Fruit fly (Drosophila melanogaster) whole organism, prepupa: ENCODE results near the gene Cox17.

Experiments
- Blimp-1 ChIP-seq: fragments of 200-800 bp; sonication (Bioruptor generic); optimal IDR thresholded peaks from 3 replicates; lab custom pipeline; 2017; ENCODE audit warnings: missing biosample characterization, missing genetic modification characterization, mild to moderate bottlenecking, moderate library complexity, missing genetic modification reagents
- CG10631 ChIP-seq: fragments of 200-800 bp; sonication (Bioruptor generic); optimal IDR thresholded peaks from 2 replicates; lab custom pipeline; 2016; ENCODE audit warnings: missing biosample characterization, missing genetic modification characterization
- CG11294 ChIP-seq: fragments of 200-800 bp; sonication (Bioruptor generic); IDR thresholded peaks from 2 replicates; pipeline ENCODE4 v1.3.6; 2022; ENCODE audit warnings: missing biosample characterization, missing genetic modification characterization
- CG11902 ChIP-seq: fragments of 200-800 bp; sonication (Bioruptor generic); optimal IDR thresholded peaks from 3 replicates; lab custom pipeline; 2016; ENCODE audit warnings: missing biosample characterization, missing genetic modification characterization
- CG15336 ChIP-seq: fragments of 200-800 bp; sonication (Bioruptor generic); IDR thresholded peaks from 2 replicates; pipeline ENCODE4 v1.3.6; 2022; ENCODE audit warnings: missing biosample characterization, missing genetic modification characterization
- CG1621 ChIP-seq: fragments of 200-800 bp; sonication (Bioruptor generic); optimal IDR thresholded peaks from 3 replicates; lab custom pipeline; 2018; ENCODE audit warnings: missing biosample characterization, mild to moderate bottlenecking, missing genetic modification characterization
- CG16779 ChIP-seq: fragments of 200-800 bp; sonication (Bioruptor generic); optimal IDR thresholded peaks from 3 replicates; lab custom pipeline; 2017; ENCODE audit warnings: missing biosample characterization, mild to moderate bottlenecking, missing genetic modification characterization
- CG31627 ChIP-seq: fragments of 200-800 bp; sonication (Bioruptor generic); optimal IDR thresholded peaks from 3 replicates; lab custom pipeline; 2016; ENCODE audit warnings: missing biosample characterization, missing genetic modification characterization
- CG32006 ChIP-seq: fragments of 200-800 bp; sonication (Bioruptor generic); optimal IDR thresholded peaks from 3 replicates; lab custom pipeline; 2017; ENCODE audit warnings: missing biosample characterization, mild to moderate bottlenecking, missing genetic modification characterization
- CG3919 ChIP-seq: fragments of 200-800 bp; sonication (Bioruptor generic); optimal IDR thresholded peaks from 3 replicates; lab custom pipeline; 2016; ENCODE audit warnings: missing biosample characterization, missing genetic modification characterization
- CG6163 ChIP-seq: fragments of 200-800 bp; sonication (Bioruptor generic); IDR thresholded peaks from 3 replicates; pipeline ENCODE4 v1.3.6; 2022; ENCODE audit warnings: missing biosample characterization, missing genetic modification characterization
- CG6276 ChIP-seq: fragments of 200-800 bp; sonication (Bioruptor generic); optimal IDR thresholded peaks from 2 replicates; lab custom pipeline; 2017; ENCODE audit warnings: missing biosample characterization, mild to moderate bottlenecking, missing genetic modification characterization
- CG6792 ChIP-seq: fragments of 200-800 bp; sonication (Bioruptor generic); optimal IDR thresholded peaks from 3 replicates; lab custom pipeline; 2016; ENCODE audit warnings: missing biosample characterization, missing genetic modification characterization
- CG6808 ChIP-seq: fragments of 200-800 bp; sonication (Bioruptor generic); optimal IDR thresholded peaks from 3 replicates; lab custom pipeline; 2017; ENCODE audit warnings: missing biosample characterization, missing genetic modification characterization, mild to moderate bottlenecking, moderate library complexity, missing genetic modification reagents
- CG6854 ChIP-seq: fragments of 200-800 bp; sonication (Bioruptor generic); optimal IDR thresholded peaks from 2 replicates; lab custom pipeline; 2017; ENCODE audit warnings: missing biosample characterization, mild to moderate bottlenecking, missing genetic modification characterization
- CG8119 ChIP-seq: fragments of 200-800 bp; sonication (Bioruptor generic); IDR thresholded peaks from 3 replicates; pipeline ENCODE4 v1.3.6; 2022; ENCODE audit warnings: missing biosample characterization, missing genetic modification characterization
- CG8632 ChIP-seq: fragments of 200-800 bp; sonication (Bioruptor generic); optimal IDR thresholded peaks from 3 replicates; lab custom pipeline; 2016; ENCODE audit warnings: missing biosample characterization, missing genetic modification characterization
- CG9139 ChIP-seq: fragments of 200-800 bp; sonication (Bioruptor generic); optimal IDR thresholded peaks from 3 replicates; lab custom pipeline; 2017; ENCODE audit warnings: missing biosample characterization, mild to moderate bottlenecking, missing genetic modification characterization
- Eip78C ChIP-seq: fragments of 200-800 bp; sonication (Bioruptor generic); peaks from one replicate; lab custom pipeline; 2016; ENCODE audit warnings: missing biosample characterization, missing genetic modification characterization
- Eip93F ChIP-seq: fragments of 200-800 bp; sonication (Bioruptor generic); optimal IDR thresholded peaks from 2 replicates; lab custom pipeline; 2016; ENCODE audit warnings: missing biosample characterization, mild to moderate bottlenecking, missing genetic modification characterization
- Gug ChIP-seq: fragments of 200-800 bp; sonication (Bioruptor generic); IDR thresholded peaks from 2 replicates; pipeline ENCODE4 v1.3.6; 2022; ENCODE audit warnings: missing biosample characterization, missing genetic modification characterization
- Hr38 ChIP-seq: sonication (Bioruptor generic); optimal IDR thresholded peaks from 2 replicates; lab custom pipeline; 2016; ENCODE audit warnings: missing biosample characterization, missing genetic modification characterization
- Hr39 ChIP-seq: fragments of 200-800 bp; sonication (Bioruptor generic); optimal IDR thresholded peaks from 2 replicates; lab custom pipeline; 2016; ENCODE audit warnings: missing biosample characterization, missing genetic modification characterization
- Hr4 ChIP-seq: fragments of 200-800 bp; sonication (Bioruptor generic); optimal IDR thresholded peaks from 3 replicates; lab custom pipeline; 2016; ENCODE audit warnings: missing biosample characterization, missing genetic modification characterization
- Lpt ChIP-seq: fragments of 200-800 bp; sonication (Bioruptor generic); optimal IDR thresholded peaks from 3 replicates; lab custom pipeline; 2016; ENCODE audit warnings: missing biosample characterization, missing genetic modification characterization
- Met ChIP-seq: fragments of 200-800 bp; sonication (Bioruptor generic); optimal IDR thresholded peaks from 3 replicates; lab custom pipeline; 2016; ENCODE audit warnings: missing biosample characterization, missing genetic modification characterization
- OdsH ChIP-seq: fragments of 200-800 bp; sonication (Bioruptor generic); optimal IDR thresholded peaks from 3 replicates; lab custom pipeline; 2016; ENCODE audit warnings: missing biosample characterization, missing genetic modification characterization
- Smox ChIP-seq: fragments of 200-800 bp; sonication (Bioruptor generic); optimal IDR thresholded peaks from 3 replicates; lab custom pipeline; 2016; ENCODE audit warnings: missing biosample characterization, missing genetic modification characterization
- Sox14 ChIP-seq: fragments of 200-800 bp; sonication (Bioruptor generic); optimal IDR thresholded peaks from 3 replicates; lab custom pipeline; 2016; ENCODE audit warnings: missing biosample characterization, missing genetic modification characterization
- achi ChIP-seq: fragments of 200-800 bp; sonication (Bioruptor generic); optimal IDR thresholded peaks from 3 replicates; lab custom pipeline; 2016; ENCODE audit warnings: missing biosample characterization, missing genetic modification characterization
- acj6 ChIP-seq: fragments of 200-800 bp; sonication (Bioruptor generic); optimal IDR thresholded peaks from 3 replicates; lab custom pipeline; 2016; ENCODE audit warnings: missing biosample characterization, missing genetic modification characterization
- dsx ChIP-seq: fragments of 200-800 bp; optimal IDR thresholded peaks from 3 replicates; lab custom pipeline; 2019; ENCODE audit warnings: missing biosample characterization, mild to moderate bottlenecking, missing genetic modification characterization, moderate library complexity; ENCODE audit not compliant: poor library complexity, severe bottlenecking
- esn ChIP-seq: fragments of 200-800 bp; sonication (Bioruptor generic); optimal IDR thresholded peaks from 2 replicates; lab custom pipeline; 2016; ENCODE audit warnings: missing biosample characterization, mild to moderate bottlenecking, missing genetic modification characterization, moderate library complexity
- fd59A ChIP-seq: fragments of 200-800 bp; sonication (Bioruptor generic); optimal IDR thresholded peaks from 2 replicates; lab custom pipeline; 2017; ENCODE audit warnings: missing biosample characterization, mild to moderate bottlenecking, missing genetic modification characterization, missing genetic modification reagents
- fkh ChIP-seq: fragments of 200-800 bp; sonication (Bioruptor generic); optimal IDR thresholded peaks from 3 replicates; lab custom pipeline; 2017; ENCODE audit warnings: missing biosample characterization, mild to moderate bottlenecking, missing genetic modification characterization, moderate library complexity
- lz ChIP-seq: fragments of 200-800 bp; sonication (Bioruptor generic); optimal IDR thresholded peaks from 3 replicates; lab custom pipeline; 2016; ENCODE audit warnings: missing biosample characterization, missing genetic modification characterization
- pdm3 ChIP-seq: fragments of 200-800 bp; sonication (Bioruptor generic); optimal IDR thresholded peaks from 3 replicates; lab custom pipeline; 2016; ENCODE audit warnings: missing biosample characterization, missing genetic modification characterization
- salr ChIP-seq, 2 experiments: fragments of 200-800 bp; sonication (Bioruptor generic); optimal IDR thresholded peaks; 3 replicates each; lab custom pipeline; 2016 to 2018; ENCODE audit warnings: missing biosample characterization in 2 of 2, missing genetic modification characterization in 2 of 2, mild to moderate bottlenecking in 1 of 2
- spab ChIP-seq: fragments of 200-800 bp; sonication (Bioruptor generic); optimal IDR thresholded peaks from 2 replicates; lab custom pipeline; 2017; ENCODE audit warnings: missing biosample characterization, mild to moderate bottlenecking, missing genetic modification characterization, missing genetic modification reagents
- ss ChIP-seq, 2 experiments: fragments of 200-800 bp; sonication (Bioruptor generic); optimal IDR thresholded peaks; 2 replicates in 1 of 2; 3 replicates in 1 of 2; lab custom pipeline; 2017 to 2018; ENCODE audit warnings: mild to moderate bottlenecking in 2 of 2, missing biosample characterization in 2 of 2, missing genetic modification characterization in 2 of 2, moderate library complexity in 1 of 2
- svp ChIP-seq: fragments of 200-800 bp; sonication (Bioruptor generic); peaks from one replicate; lab custom pipeline; 2016; ENCODE audit warnings: missing biosample characterization, missing genetic modification characterization
- topi ChIP-seq: fragments of 200-800 bp; sonication (Bioruptor generic); optimal IDR thresholded peaks from 3 replicates; lab custom pipeline; 2016; ENCODE audit warnings: missing biosample characterization, missing genetic modification characterization
- vri ChIP-seq: fragments of 200-800 bp; sonication (Bioruptor generic); optimal IDR thresholded peaks from 3 replicates; lab custom pipeline; 2016; ENCODE audit warnings: missing biosample characterization, mild to moderate bottlenecking, missing genetic modification characterization

Gene Cox17

dm6 chrX:15070811-15071479, 13.6 kb downstream of the Cox17 start (continued):
- TF ChIP-seq Eip78C (peak; percentile 88), Hr4 (no peak), CG6792 (peak; percentile 17), OdsH (GFP tag; lab: Kevin White, UChicago) (no peak), CG9139 (GFP tag; lab: Kevin White, UChicago) (peak; percentile 61), Hr39 (GFP tag; lab: Kevin White, UChicago) (no peak), spab (no peak), CG6163 (no peak), ss (GFP tag; optimal IDR thresholded peaks at IDR 0.05; lab: Kevin White, UChicago) (peak; percentile 44 to 61), dsx (GFP tag; lab: Kevin White, UChicago) (peak; percentile 23), CG11294 (GFP tag; lab: Robert Waterston, UW) (no peak), esn (peak; percentile 19), pdm3 (GFP tag; lab: Kevin White, UChicago) (no peak), CG8119 (GFP tag; lab: Robert Waterston, UW) (no peak), Sox14 (no peak), vri (peak; percentile 76), CG32006 (GFP tag; lab: Kevin White, UChicago) (peak; percentile 33), CG1621 (peak; percentile 3)

- TF ChIP-seq esn (peak; percentile 49), salr (GFP tag; optimal IDR thresholded peaks at IDR 0.05; lab: Kevin White, UChicago) (no peak), CG11902 (GFP tag; lab: Kevin White, UChicago) (no peak), Blimp-1 (GFP tag; lab: Kevin White, UChicago) (no peak), fd59A (GFP tag; lab: Kevin White, UChicago) (peak; percentile 4), Met (GFP tag; lab: Kevin White, UChicago) (peak; percentile 36), CG6854 (GFP tag; lab: Kevin White, UChicago) (no peak), Sox14 (no peak), CG10631 (peak; percentile 18), CG16779 (tag; lab: Kevin White, UChicago) (no peak), CG15336 (peak; percentile 9; the same call in 1 of the 2 replicates), CG31627 (GFP tag; lab: Kevin White, UChicago) (peak; percentile 31), Hr4 (peak; percentile 16), acj6 (GFP tag; lab: Kevin White, UChicago) (peak; percentile 17), Hr39 (GFP tag; lab: Kevin White, UChicago) (peak; percentile 24), CG8119 (GFP tag; lab: Robert Waterston, UW) (no peak), svp (GFP tag; lab: Kevin White, UChicago) (peak; percentile 36), CG1621 (no peak), Gug (GFP tag; lab: Robert Waterston, UW) (no peak), Smox (GFP tag; lab: Kevin White, UChicago) (peak; percentile 14), CG8632 (no peak), achi (no peak), fkh (no peak), CG3919 (GFP tag; lab: Kevin White, UChicago) (no peak), CG6276 (GFP tag; lab: Kevin White, UChicago) (no peak), Lpt (GFP tag; lab: Kevin White, UChicago) (no peak), Hr38 (no peak), Eip78C (peak; percentile 87), CG6808 (no peak), Eip93F (GFP tag; lab: Kevin White, UChicago) (no peak), spab (no peak), topi (GFP tag; lab: Kevin White, UChicago) (no peak), lz (peak; percentile 54), CG9139 (GFP tag; lab: Kevin White, UChicago) (no peak), CG32006 (GFP tag; lab: Kevin White, UChicago) (peak; percentile 25)
- TF ChIP-seq, all 60 proteins: peak for 14
These were observed 14.4 kb downstream of the Cox17 start for dm6 chrX:15070137-15070536.
